Fruit fly (Drosophila melanogaster): ENCODE results near the gene PNUTS.

Gene PNUTS

dm6 chr2L:825768-826263 is 44.4 kb upstream of the PNUTS start, which contains the start of the genes CG3862 and dock (continued):
- TF ChIP-seq CG7556 (GFP tag; optimal IDR thresholded peaks at IDR 0.05) (peak; percentile 47), insv (GFP tag; optimal IDR thresholded peaks at IDR 0.05) (peak in 1 of 2 experiments; percentile 23), CG7372 (GFP tag; IDR thresholded peaks at IDR 0.05) (no peak), CG7786 (GFP tag; optimal IDR thresholded peaks at IDR 0.05) (peak; percentile 50), CG33213 (GFP tag; optimal IDR thresholded peaks at IDR 0.05) (peak; percentile 65), CG2120 (GFP tag; optimal IDR thresholded peaks at IDR 0.05) (peak; percentile 74), disco-r (GFP tag; optimal IDR thresholded peaks at IDR 0.05) (no peak), CG2129 (GFP tag; IDR thresholded peaks at IDR 0.05; ENCODE audit: partially characterized antibody) (peak; percentile 71), z (GFP tag; IDR thresholded peaks at IDR 0.05) (no peak), BtbVII (GFP tag; optimal IDR thresholded peaks at IDR 0.05) (peak; percentile 67), nmo (GFP tag; optimal IDR thresholded peaks at IDR 0.05) (peak; percentile 62), scrt (GFP tag; optimal IDR thresholded peaks at IDR 0.05) (peak; percentile 20), CG2678 (tag; optimal IDR thresholded peaks at IDR 0.05) (peak; percentile 53), pnt (GFP tag; optimal IDR thresholded peaks at IDR 0.05) (peak; percentile 39), shn (GFP tag; optimal IDR thresholded peaks at IDR 0.05) (peak; percentile 19), CG9817 (tag; optimal IDR thresholded peaks at IDR 0.05) (peak; percentile 28), ato (GFP tag; IDR thresholded peaks at IDR 0.05; ENCODE audit: partially characterized antibody) (peak; percentile 97), dysf (GFP tag; IDR thresholded peaks at IDR 0.05) (no peak), ham (GFP tag; IDR thresholded peaks at IDR 0.05) (no peak), bab2 (GFP tag; optimal IDR thresholded peaks at IDR 0.05) (peak; percentile 38), crol (GFP tag; IDR thresholded peaks at IDR 0.05) (no peak), CG7928 (GFP tag; optimal IDR thresholded peaks at IDR 0.05) (peak; percentile 88), esg (GFP tag; conservative IDR thresholded peaks at IDR 0.05) (no peak), CG43689 (GFP tag; IDR thresholded peaks at IDR 0.05) (no peak), CG13296 (GFP tag; optimal IDR thresholded peaks at IDR 0.05) (peak; percentile 0), CG3838 (GFP tag; optimal IDR thresholded peaks at IDR 0.05) (no peak), Doc2 (GFP tag; IDR thresholded peaks at IDR 0.05) (no peak), fru (optimal IDR thresholded peaks at IDR 0.05) (no peak), NFAT (GFP tag; IDR thresholded peaks at IDR 0.05) (peak; percentile 79; the same call in 1 of the 2 replicates), Sox100B (GFP tag; optimal IDR thresholded peaks at IDR 0.05) (no peak), CG14965 (GFP tag; optimal IDR thresholded peaks at IDR 0.05; ENCODE audit: borderline replicate concordance) (no peak), CG30403 (GFP tag; optimal IDR thresholded peaks at IDR 0.05) (peak; percentile 41), TFAM (GFP tag; optimal IDR thresholded peaks at IDR 0.05) (no peak), peb (GFP tag; IDR thresholded peaks at IDR 0.05) (no peak), schlank (tag; optimal IDR thresholded peaks at IDR 0.05) (no peak), luna (GFP tag; optimal IDR thresholded peaks at IDR 0.05) (no peak), Asciz (GFP tag; optimal IDR thresholded peaks at IDR 0.05) (no peak), CG8924 (tag; optimal IDR thresholded peaks at IDR 0.05) (peak; percentile 64), Poxn (GFP tag; IDR thresholded peaks at IDR 0.05) (no peak), Dref (GFP tag; IDR thresholded peaks at IDR 0.05) (peak; percentile 100), tna (GFP tag; IDR thresholded peaks at IDR 0.05; ENCODE audit: partially characterized antibody) (peak; percentile 99), H15 (GFP tag; IDR thresholded peaks at IDR 0.05) (peak; percentile 33; the same call in 1 of the 3 replicates), CG2889 (GFP tag; IDR thresholded peaks at IDR 0.05) (no peak), gcm2 (GFP tag; optimal IDR thresholded peaks at IDR 0.05) (no peak), Adf1 (GFP tag; IDR thresholded peaks at IDR 0.05) (no peak), CG13775 (GFP tag; optimal IDR thresholded peaks at IDR 0.05) (peak; percentile 4), CG1647 (GFP tag; optimal IDR thresholded peaks at IDR 0.05) (no peak), maf-S (GFP tag; optimal IDR thresholded peaks at IDR 0.05) (peak; percentile 69), CG10565 (GFP tag; optimal IDR thresholded peaks at IDR 0.05) (no peak), jigr1 (GFP tag; IDR thresholded peaks at IDR 0.05) (no peak), p53 (GFP tag; optimal IDR thresholded peaks at IDR 0.05) (peak; percentile 69), kni (GFP tag; optimal IDR thresholded peaks at IDR 0.05) (peak; percentile 17)

All from whole organism, embryonic.